Fruit fly (Drosophila melanogaster) whole organism, embryonic: Measurements from ENCODE around the gene sdk.

Experiments used
- Antp ChIP-seq: fragments of 200-800 bp; sonication (Bioruptor generic); optimal IDR thresholded peaks from 3 replicates; lab custom pipeline; 2016; ENCODE audit warnings: missing biosample characterization, missing genetic modification characterization
- CG10209 ChIP-seq: fragments of 200-800 bp; sonication (Bioruptor generic); optimal IDR thresholded peaks from 3 replicates; lab custom pipeline; 2017; ENCODE audit warnings: missing biosample characterization, mild to moderate bottlenecking, missing genetic modification characterization, missing genetic modification reagents
- CG10267 ChIP-seq: fragments of 200-800 bp; sonication (Bioruptor generic); optimal IDR thresholded peaks from 2 replicates; lab custom pipeline; 2018; ENCODE audit warnings: missing biosample characterization, mild to moderate bottlenecking, missing genetic modification characterization, moderate library complexity
- CG10366 ChIP-seq: fragments of 200-800 bp; sonication (Bioruptor generic); IDR thresholded peaks from 2 replicates; pipeline ENCODE4 v1.3.6; 2022; ENCODE audit warnings: missing biosample characterization, missing genetic modification characterization
- CG10979 ChIP-seq: fragments of 200-800 bp; sonication (Bioruptor generic); optimal IDR thresholded peaks from 2 replicates; lab custom pipeline; 2018; ENCODE audit warnings: missing biosample characterization, mild to moderate bottlenecking, missing genetic modification characterization, moderate library complexity
- CG11723 ChIP-seq: fragments of 200-800 bp; sonication (Bioruptor generic); optimal IDR thresholded peaks from 2 replicates; lab custom pipeline; 2017; ENCODE audit warnings: missing biosample characterization, mild to moderate bottlenecking, missing genetic modification characterization
- CG12071 ChIP-seq: fragments of 200-800 bp; sonication (Bioruptor generic); optimal IDR thresholded peaks from 3 replicates; lab custom pipeline; 2018; ENCODE audit warnings: missing biosample characterization, mild to moderate bottlenecking, missing genetic modification characterization
- CG12769 ChIP-seq: fragments of 200-800 bp; sonication (Bioruptor generic); optimal IDR thresholded peaks from 2 replicates; lab custom pipeline; 2019; ENCODE audit warnings: missing biosample characterization, mild to moderate bottlenecking, missing genetic modification characterization, moderate library complexity
- CG13424 ChIP-seq: fragments of 200-800 bp; sonication (Bioruptor generic); optimal IDR thresholded peaks from 2 replicates; lab custom pipeline; 2019; ENCODE audit warnings: missing biosample characterization, mild to moderate bottlenecking, missing genetic modification characterization, moderate library complexity
- CG15073 ChIP-seq: fragments of 200-800 bp; sonication (Bioruptor generic); optimal IDR thresholded peaks from 2 replicates; lab custom pipeline; 2016; ENCODE audit warnings: missing biosample characterization, missing genetic modification characterization
- CG15269 ChIP-seq: fragments of 200-800 bp; sonication (Bioruptor generic); optimal IDR thresholded peaks from 2 replicates; lab custom pipeline; 2018; ENCODE audit warnings: missing biosample characterization, mild to moderate bottlenecking, missing genetic modification characterization, moderate library complexity
- CG3065 ChIP-seq: fragments of 200-800 bp; sonication (Bioruptor generic); optimal IDR thresholded peaks from 2 replicates; lab custom pipeline; 2016; ENCODE audit warnings: missing biosample characterization, missing genetic modification characterization
- CG6765 ChIP-seq: fragments of 200-800 bp; sonication (Bioruptor generic); optimal IDR thresholded peaks from 3 replicates; lab custom pipeline; 2017; ENCODE audit warnings: missing biosample characterization, mild to moderate bottlenecking, missing genetic modification characterization
- CG8388 ChIP-seq: fragments of 200-800 bp; sonication (Bioruptor generic); optimal IDR thresholded peaks from 2 replicates; lab custom pipeline; 2019; ENCODE audit warnings: missing biosample characterization, mild to moderate bottlenecking, missing genetic modification characterization, moderate library complexity
- CG9215 ChIP-seq: fragments of 200-800 bp; sonication (Bioruptor generic); IDR thresholded peaks from 2 replicates; pipeline ENCODE4 v1.3.6; 2022; ENCODE audit warnings: missing biosample characterization, missing genetic modification characterization
- CG9727 ChIP-seq: fragments of 200-800 bp; sonication (Bioruptor generic); optimal IDR thresholded peaks from 3 replicates; lab custom pipeline; 2017; ENCODE audit warnings: missing biosample characterization, mild to moderate bottlenecking, missing genetic modification characterization
- Dbx ChIP-seq: fragments of 200-800 bp; sonication (Bioruptor generic); IDR thresholded peaks from 3 replicates; pipeline ENCODE4 v1.3.6; 2022; ENCODE audit warnings: missing biosample characterization, missing genetic modification characterization
- Dek ChIP-seq: fragments of 200-800 bp; sonication (Bioruptor generic); optimal IDR thresholded peaks from 3 replicates; lab custom pipeline; 2019; ENCODE audit warnings: missing biosample characterization, mild to moderate bottlenecking, missing genetic modification characterization, moderate library complexity
- Dll ChIP-seq: fragments of 200-800 bp; sonication (Bioruptor generic); IDR thresholded peaks from 4 replicates; pipeline ENCODE4 v1.3.6; 2022; ENCODE audit warnings: missing biosample characterization, missing genetic modification characterization; ENCODE audit not compliant: partially characterized antibody
- Doc3 ChIP-seq: fragments of 200-800 bp; sonication (Bioruptor generic); IDR thresholded peaks from 3 replicates; pipeline ENCODE4 v1.3.6; 2022; ENCODE audit warnings: missing biosample characterization, missing genetic modification characterization; ENCODE audit not compliant: partially characterized antibody
- Dp ChIP-seq: fragments of 200-800 bp; sonication (Bioruptor generic); optimal IDR thresholded peaks from 2 replicates; lab custom pipeline; 2018; ENCODE audit warnings: missing biosample characterization, mild to moderate bottlenecking, missing genetic modification characterization, moderate library complexity
- Gug ChIP-seq: fragments of 200-800 bp; sonication (Bioruptor generic); IDR thresholded peaks from 4 replicates; pipeline ENCODE4 v1.3.6; 2022; ENCODE audit warnings: missing biosample characterization, missing genetic modification characterization
- H2.0 ChIP-seq: fragments of 200-800 bp; sonication (Bioruptor generic); IDR thresholded peaks from 2 replicates; pipeline ENCODE4 v1.3.6; 2022; ENCODE audit warnings: missing biosample characterization, missing genetic modification characterization
- Hey ChIP-seq: fragments of 200-800 bp; sonication (Bioruptor generic); optimal IDR thresholded peaks from 3 replicates; lab custom pipeline; 2018; ENCODE audit warnings: missing biosample characterization, mild to moderate bottlenecking, missing genetic modification characterization
- Jarid2 ChIP-seq: fragments of 200-800 bp; sonication (Bioruptor generic); optimal IDR thresholded peaks from 3 replicates; lab custom pipeline; 2017; ENCODE audit warnings: mild to moderate bottlenecking, missing biosample characterization, missing genetic modification reagents, missing genetic modification characterization
- NfI ChIP-seq: fragments of 200-800 bp; sonication (Bioruptor generic); optimal IDR thresholded peaks from 3 replicates; lab custom pipeline; 2018; ENCODE audit warnings: missing biosample characterization, mild to moderate bottlenecking, missing genetic modification characterization, moderate library complexity
- Ptx1 ChIP-seq: fragments of 200-800 bp; sonication (Bioruptor generic); IDR thresholded peaks from 2 replicates; pipeline ENCODE4 v1.3.6; 2022; ENCODE audit warnings: missing biosample characterization, missing genetic modification characterization
- Rfx ChIP-seq: fragments of 200-800 bp; sonication (Bioruptor generic); IDR thresholded peaks from 2 replicates; pipeline ENCODE4 v1.3.6; 2022; ENCODE audit warnings: missing biosample characterization, missing genetic modification characterization
- Sry-β ChIP-seq: fragments of 200-800 bp; sonication (Bioruptor generic); optimal IDR thresholded peaks from 2 replicates; lab custom pipeline; 2018; ENCODE audit warnings: missing biosample characterization, mild to moderate bottlenecking, missing genetic modification characterization, moderate library complexity
- Tbp ChIP-seq: fragments of >200 bp; optimal IDR thresholded peaks from 2 replicates; lab custom pipeline; 2018; ENCODE audit warnings: missing biosample characterization, missing genetic modification characterization
- chinmo ChIP-seq: fragments of 200-800 bp; sonication (Bioruptor generic); IDR thresholded peaks from 4 replicates; pipeline ENCODE4 v1.3.6; 2022; ENCODE audit warnings: missing biosample characterization, missing genetic modification characterization; ENCODE audit not compliant: partially characterized antibody
- chm ChIP-seq: fragments of 200-800 bp; sonication (Bioruptor generic); IDR thresholded peaks from 2 replicates; pipeline ENCODE4 v1.3.6; 2022; ENCODE audit warnings: missing biosample characterization, missing genetic modification characterization
- ci ChIP-seq: fragments of 200-800 bp; sonication (Bioruptor generic); IDR thresholded peaks from 3 replicates; pipeline ENCODE4 v1.3.6; 2022; ENCODE audit warnings: missing biosample characterization, missing genetic modification characterization
- dm ChIP-seq: fragments of 200-800 bp; sonication (Bioruptor generic); optimal IDR thresholded peaks from 3 replicates; lab custom pipeline; 2016; ENCODE audit warnings: missing biosample characterization, missing genetic modification characterization
- dmrt11E ChIP-seq: fragments of 200-800 bp; sonication (Bioruptor generic); optimal IDR thresholded peaks from 3 replicates; lab custom pipeline; 2018; ENCODE audit warnings: missing biosample characterization, mild to moderate bottlenecking, missing genetic modification characterization, moderate library complexity
- ems ChIP-seq: fragments of 200-800 bp; sonication (Bioruptor generic); optimal IDR thresholded peaks from 3 replicates; lab custom pipeline; 2016; ENCODE audit warnings: missing biosample characterization, missing genetic modification characterization
- fd96Cb ChIP-seq: fragments of 200-800 bp; sonication (Bioruptor generic); optimal IDR thresholded peaks from 2 replicates; lab custom pipeline; 2018; ENCODE audit warnings: missing biosample characterization, mild to moderate bottlenecking, missing genetic modification characterization, moderate library complexity
- gem ChIP-seq: fragments of 200-800 bp; sonication (Bioruptor generic); optimal IDR thresholded peaks from 2 replicates; lab custom pipeline; 2019; ENCODE audit warnings: missing biosample characterization, mild to moderate bottlenecking, missing genetic modification characterization, moderate library complexity
- grau ChIP-seq: fragments of 200-800 bp; optimal IDR thresholded peaks from 3 replicates; lab custom pipeline; 2019; ENCODE audit warnings: missing biosample characterization, mild to moderate bottlenecking, missing genetic modification characterization, moderate library complexity
- ind ChIP-seq: fragments of 200-800 bp; sonication (Bioruptor generic); optimal IDR thresholded peaks from 3 replicates; lab custom pipeline; 2016; ENCODE audit warnings: missing biosample characterization, missing genetic modification characterization
- luna ChIP-seq: fragments of 200-800 bp; sonication (Bioruptor generic); optimal IDR thresholded peaks from 2 replicates; lab custom pipeline; 2016; ENCODE audit warnings: missing biosample characterization, missing genetic modification characterization
- nau ChIP-seq: fragments of 200-800 bp; sonication (Bioruptor generic); optimal IDR thresholded peaks from 3 replicates; lab custom pipeline; 2017; ENCODE audit warnings: missing biosample characterization, mild to moderate bottlenecking, missing genetic modification characterization, missing genetic modification reagents
- p53 ChIP-seq: fragments of 200-800 bp; sonication (Bioruptor generic); optimal IDR thresholded peaks from 2 replicates; lab custom pipeline; 2016; ENCODE audit warnings: missing biosample characterization, missing genetic modification characterization
- peb ChIP-seq: fragments of 200-800 bp; sonication (Bioruptor generic); IDR thresholded peaks from 2 replicates; pipeline ENCODE4 v1.3.6; 2022; ENCODE audit warnings: missing biosample characterization, missing genetic modification characterization
- pzg ChIP-seq: fragments of 200-800 bp; sonication (Bioruptor generic); optimal IDR thresholded peaks from 3 replicates; lab custom pipeline; 2018; ENCODE audit warnings: missing biosample characterization, mild to moderate bottlenecking, missing genetic modification characterization, moderate library complexity
- rib ChIP-seq: fragments of 200-800 bp; sonication (Bioruptor generic); IDR thresholded peaks from 2 replicates; pipeline ENCODE4 v1.3.6; 2022; ENCODE audit warnings: missing biosample characterization, missing genetic modification characterization
- sens-2 ChIP-seq: fragments of 200-800 bp; sonication (Bioruptor generic); IDR thresholded peaks from 2 replicates; pipeline ENCODE4 v1.3.6; 2022; ENCODE audit warnings: missing biosample characterization, missing genetic modification characterization
- tx ChIP-seq: fragments of 200-800 bp; sonication (Bioruptor generic); optimal IDR thresholded peaks from 2 replicates; lab custom pipeline; 2016; ENCODE audit warnings: missing biosample characterization, missing genetic modification characterization
- vvl ChIP-seq: fragments of 200-800 bp; sonication (Bioruptor generic); IDR thresholded peaks from 2 replicates; pipeline ENCODE4 v1.3.6; 2022; ENCODE audit warnings: missing biosample characterization, missing genetic modification characterization
- wdn ChIP-seq: fragments of 200-800 bp; sonication (Bioruptor generic); IDR thresholded peaks from 2 replicates; pipeline ENCODE4 v1.3.6; 2022; ENCODE audit warnings: missing biosample characterization, missing genetic modification characterization
- yki ChIP-seq: fragments of >200 bp; optimal IDR thresholded peaks from 3 replicates; lab custom pipeline; 2018

sdk gene

dm6 chrX:654949-655348, 31.7 kb upstream of the sdk start (continued):
- TF ChIP-seq Gug (GFP tag; lab: Robert Waterston, UW) (peak; percentile 95), Doc3 (GFP tag; lab: Robert Waterston, UW) (no peak), Tbp (GFP tag; lab: Kevin White, UChicago) (no peak), CG15269 (tag; lab: Kevin White, UChicago) (peak; percentile 96), Dll (GFP tag; lab: Robert Waterston, UW) (no peak; the same call in 3 of the 4 replicates), chinmo (GFP tag; lab: Robert Waterston, UW) (peak; percentile 75; the same call in 1 of the 4 replicates), CG10366 (peak; percentile 96), tx (GFP tag; lab: Kevin White, UChicago) (peak; percentile 88), nau (GFP tag; lab: Kevin White, UChicago) (no peak), grau (tag; lab: Kevin White, UChicago) (peak; percentile 93), sens-2 (GFP tag; lab: Robert Waterston, UW) (peak; percentile 96), H2.0 (GFP tag; lab: Robert Waterston, UW) (peak; percentile 96), p53 (GFP tag; lab: Kevin White, UChicago) (peak; percentile 81), CG15073 (GFP tag; lab: Kevin White, UChicago) (peak; percentile 77), CG9727 (GFP tag; lab: Kevin White, UChicago) (peak; percentile 95), CG8388 (peak; percentile 92), CG12769 (peak; percentile 98), chm (peak; percentile 98), yki (lab: Kevin White, UChicago) (no peak), dm (GFP tag; lab: Kevin White, UChicago) (peak; percentile 85), Dp (GFP tag; lab: Kevin White, UChicago) (peak; percentile 8), ems (peak; percentile 89), CG10267 (tag; lab: Kevin White, UChicago) (peak; percentile 82), CG9215 (peak; percentile 90), gem (tag; lab: Kevin White, UChicago) (peak; percentile 95), Sry-β (GFP tag; lab: Kevin White, UChicago) (no peak), dmrt11E (tag; lab: Kevin White, UChicago) (peak; percentile 87), pzg (GFP tag; lab: Kevin White, UChicago) (peak; percentile 37), Antp (GFP tag; lab: Kevin White, UChicago) (peak; percentile 97), Ptx1 (GFP tag; lab: Robert Waterston, UW) (peak; percentile 96), ind (peak; percentile 96), Dbx (GFP tag; lab: Robert Waterston, UW) (peak; percentile 95), ci (GFP tag; lab: Robert Waterston, UW) (peak; percentile 99), rib (GFP tag; lab: Robert Waterston, UW) (peak; percentile 96), Rfx (peak; percentile 98), CG11723 (peak; percentile 96), Hey (tag; lab: Kevin White, UChicago) (peak; percentile 91), CG13424 (peak; percentile 97), Dek (tag; lab: Kevin White, UChicago) (peak; percentile 94), CG10979 (tag; lab: Kevin White, UChicago) (peak; percentile 92), CG3065 (peak; percentile 87), peb (peak; percentile 94), wdn (GFP tag; lab: Robert Waterston, UW) (peak; percentile 95), fd96Cb (tag; lab: Kevin White, UChicago) (peak; percentile 91), CG12071 (GFP tag; lab: Kevin White, UChicago) (peak; percentile 98), vvl (GFP tag; lab: Robert Waterston, UW) (peak; percentile 98), NfI (peak; percentile 96), CG10209 (GFP tag; lab: Kevin White, UChicago) (peak; percentile 94), Jarid2 (no peak), luna (GFP tag; lab: Kevin White, UChicago) (peak; percentile 79), CG6765 (GFP tag; lab: Kevin White, UChicago) (peak; percentile 86)
